Worm (Caenorhabditis elegans): Measurements from ENCODE around the gene srv-27.

ce11 chrIV:6284277-6284676 lies 13.9 kb downstream of the srv-27 start, which contains the start of gene ops-1:
- no peak for TF ChIP-seq ztf-29 (GFP tag; IDR thresholded peaks at IDR 0.05)
- TF ChIP-seq med-1 (GFP tag; optimal IDR thresholded peaks at IDR 0.05; ENCODE audit: insufficient read depth), result no peak
- TF ChIP-seq flt-1 (GFP tag; IDR thresholded peaks at IDR 0.05), result no peak
- TF ChIP-seq cog-1 (tag; optimal IDR thresholded peaks at IDR 0.05), result no peak
- no peak for TF ChIP-seq ref-1 (GFP tag; conservative IDR thresholded peaks at IDR 0.05)
- TF ChIP-seq klf-2 (GFP tag; conservative IDR thresholded peaks at IDR 0.05), result no peak
- no peak for TF ChIP-seq T22C8.4 (GFP tag; IDR thresholded peaks at IDR 0.05)
- TF ChIP-seq tab-1 (GFP tag; IDR thresholded peaks at IDR 0.05), result no peak

Measured in whole organism, midembryonic.